Fruit fly (Drosophila melanogaster) whole organism, embryonic: ENCODE results near the gene CG31038.

Experiments
- Ada2b ChIP-seq: fragments of 200-800 bp; sonication (Bioruptor generic); IDR thresholded peaks from 2 replicates; pipeline ENCODE4 v1.3.6; 2022; ENCODE audit warnings: missing biosample characterization, missing genetic modification characterization
- Atf6 ChIP-seq: fragments of 200-800 bp; sonication (Bioruptor generic); IDR thresholded peaks from 2 replicates; pipeline ENCODE4 v1.3.6; 2022; ENCODE audit warnings: missing biosample characterization, missing genetic modification characterization
- Bgb ChIP-seq: fragments of 200-800 bp; sonication (Bioruptor generic); IDR thresholded peaks from 2 replicates; pipeline ENCODE4 v1.3.6; 2022; ENCODE audit warnings: missing biosample characterization, missing genetic modification characterization; ENCODE audit not compliant: partially characterized antibody
- CG10209 ChIP-seq: fragments of 200-800 bp; sonication (Bioruptor generic); optimal IDR thresholded peaks from 3 replicates; lab custom pipeline; 2017; ENCODE audit warnings: missing biosample characterization, mild to moderate bottlenecking, missing genetic modification characterization, missing genetic modification reagents
- CG10959 ChIP-seq: fragments of 200-800 bp; sonication (Bioruptor generic); IDR thresholded peaks from 2 replicates; pipeline ENCODE4 v1.3.6; 2022; ENCODE audit warnings: missing biosample characterization, missing genetic modification characterization
- CG12155 ChIP-seq: fragments of 200-800 bp; sonication (Bioruptor generic); optimal IDR thresholded peaks from 3 replicates; lab custom pipeline; 2016; ENCODE audit warnings: missing biosample characterization, missing genetic modification characterization
- CG14441 ChIP-seq: fragments of 200-800 bp; sonication (Bioruptor generic); IDR thresholded peaks from 2 replicates; pipeline ENCODE4 v1.3.6; 2022; ENCODE audit warnings: missing biosample characterization, missing genetic modification characterization
- CG15514 ChIP-seq: fragments of 200-800 bp; sonication (Bioruptor generic); optimal IDR thresholded peaks from 3 replicates; lab custom pipeline; 2017; ENCODE audit warnings: missing biosample characterization, missing genetic modification characterization, mild to moderate bottlenecking, moderate library complexity, missing genetic modification reagents
- CG18599 ChIP-seq: fragments of 200-800 bp; sonication (Bioruptor generic); optimal IDR thresholded peaks from 3 replicates; lab custom pipeline; 2017; ENCODE audit warnings: missing biosample characterization, missing genetic modification characterization, mild to moderate bottlenecking, moderate library complexity, missing genetic modification reagents
- CG2129 ChIP-seq: fragments of 200-800 bp; sonication (Bioruptor generic); IDR thresholded peaks from 2 replicates; pipeline ENCODE4 v1.3.6; 2022; ENCODE audit warnings: missing biosample characterization, missing genetic modification characterization; ENCODE audit not compliant: partially characterized antibody
- CG2875 ChIP-seq: fragments of 200-800 bp; sonication (Bioruptor generic); optimal IDR thresholded peaks from 2 replicates; lab custom pipeline; 2017; ENCODE audit warnings: missing biosample characterization, mild to moderate bottlenecking, missing genetic modification characterization, missing genetic modification reagents
- CG31224 ChIP-seq: fragments of 200-800 bp; sonication (Bioruptor generic); IDR thresholded peaks from 2 replicates; pipeline ENCODE4 v1.3.6; 2022; ENCODE audit warnings: missing biosample characterization, missing genetic modification characterization
- CG3847 ChIP-seq: fragments of 200-800 bp; sonication (Bioruptor generic); IDR thresholded peaks from 2 replicates; pipeline ENCODE4 v1.3.6; 2022; ENCODE audit warnings: missing biosample characterization, missing genetic modification characterization
- CG3995 ChIP-seq: fragments of 200-800 bp; sonication (Bioruptor generic); optimal IDR thresholded peaks from 3 replicates; lab custom pipeline; 2016; ENCODE audit warnings: missing biosample characterization, missing genetic modification characterization
- CG4282 ChIP-seq: fragments of 200-800 bp; sonication (Bioruptor generic); optimal IDR thresholded peaks from 2 replicates; lab custom pipeline; 2016; ENCODE audit warnings: missing biosample characterization, missing genetic modification characterization
- CG7556 ChIP-seq: fragments of 200-800 bp; sonication (Bioruptor generic); optimal IDR thresholded peaks from 2 replicates; lab custom pipeline; 2017; ENCODE audit warnings: missing biosample characterization, mild to moderate bottlenecking, missing genetic modification characterization
- CG7786 ChIP-seq: fragments of 200-800 bp; sonication (Bioruptor generic); optimal IDR thresholded peaks from 2 replicates; lab custom pipeline; 2016; ENCODE audit warnings: missing biosample characterization, missing genetic modification characterization
- CG7928 ChIP-seq: fragments of 200-800 bp; sonication (Bioruptor generic); optimal IDR thresholded peaks from 2 replicates; lab custom pipeline; 2017; ENCODE audit warnings: missing biosample characterization, mild to moderate bottlenecking, missing genetic modification characterization
- CG8924 ChIP-seq: fragments of 200-800 bp; optimal IDR thresholded peaks from 3 replicates; lab custom pipeline; 2019; ENCODE audit warnings: missing biosample characterization, mild to moderate bottlenecking, missing genetic modification characterization, moderate library complexity
- CoRest ChIP-seq: fragments of 200-800 bp; sonication (Bioruptor generic); optimal IDR thresholded peaks from 3 replicates; lab custom pipeline; 2018; ENCODE audit warnings: missing biosample characterization, mild to moderate bottlenecking, missing genetic modification characterization, moderate library complexity
- Deaf1 ChIP-seq: fragments of 200-800 bp; optimal IDR thresholded peaks from 3 replicates; lab custom pipeline; 2019; ENCODE audit warnings: missing biosample characterization, mild to moderate bottlenecking, missing genetic modification characterization, moderate library complexity
- Doc3 ChIP-seq: fragments of 200-800 bp; sonication (Bioruptor generic); IDR thresholded peaks from 3 replicates; pipeline ENCODE4 v1.3.6; 2022; ENCODE audit warnings: missing biosample characterization, missing genetic modification characterization; ENCODE audit not compliant: partially characterized antibody
- Drgx ChIP-seq: fragments of 200-800 bp; sonication (Bioruptor generic); IDR thresholded peaks from 2 replicates; pipeline ENCODE4 v1.3.6; 2022; ENCODE audit warnings: missing biosample characterization, missing genetic modification characterization
- E2f2 ChIP-seq: fragments of 200-800 bp; sonication (Bioruptor generic); IDR thresholded peaks from 2 replicates; pipeline ENCODE4 v1.3.6; 2022; ENCODE audit warnings: missing biosample characterization, missing genetic modification characterization
- Elba2 ChIP-seq: fragments of 200-800 bp; sonication (Bioruptor generic); optimal IDR thresholded peaks from 3 replicates; lab custom pipeline; 2016; ENCODE audit warnings: missing biosample characterization, missing genetic modification characterization
- HLH4C ChIP-seq: fragments of 200-800 bp; sonication (Bioruptor generic); IDR thresholded peaks from 3 replicates; pipeline ENCODE4 v1.3.6; 2022; ENCODE audit warnings: missing biosample characterization, missing genetic modification characterization; ENCODE audit not compliant: partially characterized antibody
- Hey ChIP-seq: fragments of 200-800 bp; sonication (Bioruptor generic); optimal IDR thresholded peaks from 3 replicates; lab custom pipeline; 2018; ENCODE audit warnings: missing biosample characterization, mild to moderate bottlenecking, missing genetic modification characterization
- Hmr ChIP-seq: fragments of 200-800 bp; sonication (Bioruptor generic); optimal IDR thresholded peaks from 3 replicates; lab custom pipeline; 2017; ENCODE audit warnings: mild to moderate bottlenecking, missing biosample characterization, missing genetic modification reagents, missing genetic modification characterization
- Opbp ChIP-seq: fragments of 200-800 bp; sonication (Bioruptor generic); IDR thresholded peaks from 3 replicates; pipeline ENCODE4 v1.3.6; 2022; ENCODE audit warnings: missing biosample characterization, missing genetic modification characterization; ENCODE audit not compliant: partially characterized antibody
- Rfx ChIP-seq: fragments of 200-800 bp; sonication (Bioruptor generic); IDR thresholded peaks from 2 replicates; pipeline ENCODE4 v1.3.6; 2022; ENCODE audit warnings: missing biosample characterization, missing genetic modification characterization
- cato ChIP-seq: fragments of 200-800 bp; sonication (Bioruptor generic); optimal IDR thresholded peaks from 2 replicates; lab custom pipeline; 2016; ENCODE audit warnings: missing biosample characterization, missing genetic modification characterization, borderline replicate concordance
- croc ChIP-seq: fragments of 200-800 bp; sonication (Bioruptor generic); conservative IDR thresholded peaks from 3 replicates; pipeline ENCODE4 v1.3.6; 2022; ENCODE audit warnings: missing biosample characterization, missing genetic modification characterization
- ems ChIP-seq: fragments of 200-800 bp; sonication (Bioruptor generic); optimal IDR thresholded peaks from 3 replicates; lab custom pipeline; 2016; ENCODE audit warnings: missing biosample characterization, missing genetic modification characterization
- eve ChIP-seq, 2 experiments: fragments of >200 bp; optimal IDR thresholded peaks; 2 replicates each; lab custom pipeline; 2017; ENCODE audit warnings: missing biosample characterization in 2 of 2, missing genetic modification characterization in 2 of 2
- eyg ChIP-seq: fragments of 200-800 bp; sonication (Bioruptor generic); optimal IDR thresholded peaks from 3 replicates; lab custom pipeline; 2016; ENCODE audit warnings: missing biosample characterization, missing genetic modification characterization
- fd102C ChIP-seq: fragments of 200-800 bp; sonication (Bioruptor generic); optimal IDR thresholded peaks from 2 replicates; lab custom pipeline; 2018; ENCODE audit warnings: missing biosample characterization, mild to moderate bottlenecking, missing genetic modification characterization, moderate library complexity
- fd96Cb ChIP-seq: fragments of 200-800 bp; sonication (Bioruptor generic); optimal IDR thresholded peaks from 2 replicates; lab custom pipeline; 2018; ENCODE audit warnings: missing biosample characterization, mild to moderate bottlenecking, missing genetic modification characterization, moderate library complexity
- hkb ChIP-seq, 2 experiments: fragments of 200-800 bp in 1 of 2; fragments of >200 bp in 1 of 2; sonication (Bioruptor generic) in 1 of 2; IDR thresholded peaks in 1 of 2; optimal IDR thresholded peaks in 1 of 2; 2 replicates each; pipeline versions ENCODE4 v1.3.6 to Lab custom; 2017 to 2022; ENCODE audit warnings: missing biosample characterization in 1 of 2, missing genetic modification characterization in 1 of 2
- nerfin-1 ChIP-seq: fragments of 200-800 bp; sonication (Bioruptor generic); optimal IDR thresholded peaks from 3 replicates; lab custom pipeline; 2019; ENCODE audit warnings: missing biosample characterization, mild to moderate bottlenecking, missing genetic modification characterization, moderate library complexity
- p53 ChIP-seq: fragments of 200-800 bp; sonication (Bioruptor generic); optimal IDR thresholded peaks from 2 replicates; lab custom pipeline; 2016; ENCODE audit warnings: missing biosample characterization, missing genetic modification characterization
- repo ChIP-seq: fragments of 200-800 bp; sonication (Bioruptor generic); optimal IDR thresholded peaks from 2 replicates; lab custom pipeline; 2016; ENCODE audit warnings: missing biosample characterization, missing genetic modification characterization
- run ChIP-seq: fragments of 200-800 bp; sonication (Bioruptor generic); optimal IDR thresholded peaks from 3 replicates; lab custom pipeline; 2018; ENCODE audit warnings: missing biosample characterization, mild to moderate bottlenecking, missing genetic modification characterization
- sr ChIP-seq: fragments of 200-800 bp; sonication (Bioruptor generic); IDR thresholded peaks from 3 replicates; pipeline ENCODE4 v1.3.6; 2022; ENCODE audit warnings: missing biosample characterization, missing genetic modification characterization
- ssp ChIP-seq: fragments of 200-800 bp; sonication (Bioruptor generic); IDR thresholded peaks from 2 replicates; pipeline ENCODE4 v1.3.6; 2022; ENCODE audit warnings: missing biosample characterization, missing genetic modification characterization
- stwl ChIP-seq: fragments of 200-800 bp; sonication (Bioruptor generic); optimal IDR thresholded peaks from 3 replicates; lab custom pipeline; 2018; ENCODE audit warnings: missing biosample characterization, mild to moderate bottlenecking, missing genetic modification characterization, moderate library complexity
- unc-4 ChIP-seq: fragments of 200-800 bp; sonication (Bioruptor generic); IDR thresholded peaks from 2 replicates; pipeline ENCODE4 v1.3.6; 2022; ENCODE audit warnings: missing biosample characterization, missing genetic modification characterization; ENCODE audit not compliant: partially characterized antibody
- usp ChIP-seq: fragments of >200 bp; optimal IDR thresholded peaks from 2 replicates; lab custom pipeline; 2017; ENCODE audit warnings: missing biosample characterization, missing genetic modification characterization
- zfh2 ChIP-seq: fragments of 200-800 bp; sonication (Bioruptor generic); optimal IDR thresholded peaks from 2 replicates; lab custom pipeline; 2016; ENCODE audit warnings: missing biosample characterization, missing genetic modification characterization

The CG31038 gene

dm6 chr3R:29861432-29862249 lies 15.2 kb upstream of the CG31038 start, which contains the start of the genes CG15514 and RpS8 (continued):
- TF ChIP-seq CG14441 (GFP tag; lab: Robert Waterston, UW) (no peak), CG12155 (GFP tag; lab: Kevin White, UChicago) (peak; percentile 19), zfh2 (no peak), ssp (GFP tag; lab: Robert Waterston, UW) (no peak), stwl (peak; percentile 35), croc (GFP tag; lab: Robert Waterston, UW) (no peak), HLH4C (GFP tag; lab: Robert Waterston, UW) (0 out of 3 replicates have a peak, but pooled peaks have one; percentile 16), fd96Cb (tag; lab: Kevin White, UChicago) (peak; percentile 42), Opbp (no peak), CG10959 (GFP tag; lab: Robert Waterston, UW) (no peak), CG7928 (GFP tag; lab: Kevin White, UChicago) (no peak), fd102C (GFP tag; lab: Kevin White, UChicago) (no peak), cato (GFP tag; lab: Kevin White, UChicago) (no peak), CG31224 (GFP tag; lab: Robert Waterston, UW) (0 out of 2 replicates have a peak, but pooled peaks have one; percentile 38), CG7556 (GFP tag; lab: Kevin White, UChicago) (peak; percentile 60), unc-4 (GFP tag; lab: Robert Waterston, UW) (no peak), p53 (GFP tag; lab: Kevin White, UChicago) (peak; percentile 25), CG10209 (GFP tag; lab: Kevin White, UChicago) (peak; percentile 66), CG2129 (no peak), CG2875 (peak; percentile 57), run (tag; lab: Kevin White, UChicago) (peak; percentile 25), eve (GFP tag; optimal IDR thresholded peaks at IDR 0.05; lab: Kevin White, UChicago) (no peak), Elba2 (GFP tag; lab: Kevin White, UChicago) (peak; percentile 50), eyg (GFP tag; lab: Kevin White, UChicago) (peak; percentile 39), CG4282 (GFP tag; lab: Kevin White, UChicago) (no peak), sr (peak; percentile 10; the same call in 1 of the 3 replicates), Drgx (GFP tag; lab: Robert Waterston, UW) (no peak), Rfx (GFP tag; lab: Robert Waterston, UW) (peak; percentile 73), CG7786 (GFP tag; lab: Kevin White, UChicago) (no peak), CG18599 (GFP tag; lab: Kevin White, UChicago) (peak; percentile 81), Doc3 (GFP tag; lab: Robert Waterston, UW) (no peak), nerfin-1 (tag; lab: Kevin White, UChicago) (peak; percentile 72), hkb (optimal IDR thresholded peaks at IDR 0.05; lab: Kevin White, UChicago) (peak; percentile 77), hkb (GFP tag; IDR thresholded peaks at IDR 0.05; lab: Robert Waterston, UW) (peak; percentile 11; the same call in 1 of the 2 replicates), Bgb (GFP tag; lab: Robert Waterston, UW) (0 out of 2 replicates have a peak, but pooled peaks have one; percentile 20), CG3847 (peak; percentile 46; the same call in 1 of the 2 replicates), ems (GFP tag; lab: Kevin White, UChicago) (no peak), E2f2 (GFP tag; lab: Robert Waterston, UW) (peak; percentile 72), CG8924 (peak; percentile 81), Hey (no peak), usp (GFP tag; lab: Kevin White, UChicago) (no peak), CG15514 (GFP tag; lab: Kevin White, UChicago) (no peak), Hmr (peak; percentile 80), CG3995 (peak; percentile 69), Deaf1 (tag; lab: Kevin White, UChicago) (no peak), repo (GFP tag; lab: Kevin White, UChicago) (no peak), CoRest (tag; lab: Kevin White, UChicago) (peak; percentile 68), Atf6 (GFP tag; lab: Robert Waterston, UW) (peak; percentile 65), Ada2b (GFP tag; lab: Robert Waterston, UW) (no peak)
